Fruit fly (Drosophila melanogaster) whole organism, embryonic: ENCODE measurements around the gene Trf5.

Experiments used
- Abd-B ChIP-seq: fragments of 200-800 bp; sonication (Bioruptor generic); optimal IDR thresholded peaks from 2 replicates; lab custom pipeline; 2018; ENCODE audit warnings: missing biosample characterization, mild to moderate bottlenecking, missing genetic modification characterization, moderate library complexity
- CG10209 ChIP-seq: fragments of 200-800 bp; sonication (Bioruptor generic); optimal IDR thresholded peaks from 3 replicates; lab custom pipeline; 2017; ENCODE audit warnings: missing biosample characterization, mild to moderate bottlenecking, missing genetic modification characterization, missing genetic modification reagents
- CG10274 ChIP-seq: fragments of 200-800 bp; sonication (Bioruptor generic); optimal IDR thresholded peaks from 3 replicates; lab custom pipeline; 2017; ENCODE audit warnings: missing biosample characterization, mild to moderate bottlenecking, missing genetic modification characterization
- CG11723 ChIP-seq: fragments of 200-800 bp; sonication (Bioruptor generic); optimal IDR thresholded peaks from 2 replicates; lab custom pipeline; 2017; ENCODE audit warnings: missing biosample characterization, mild to moderate bottlenecking, missing genetic modification characterization
- CG12236 ChIP-seq: fragments of 200-800 bp; sonication (Bioruptor generic); optimal IDR thresholded peaks from 2 replicates; lab custom pipeline; 2016; ENCODE audit warnings: missing biosample characterization, missing genetic modification characterization
- CG15696 ChIP-seq: fragments of 200-800 bp; sonication (Bioruptor generic); optimal IDR thresholded peaks from 2 replicates; lab custom pipeline; 2019; ENCODE audit warnings: missing biosample characterization, mild to moderate bottlenecking, missing genetic modification characterization, moderate library complexity
- CG30403 ChIP-seq: fragments of 200-800 bp; sonication (Bioruptor generic); optimal IDR thresholded peaks from 3 replicates; lab custom pipeline; 2016; ENCODE audit warnings: missing biosample characterization, missing genetic modification characterization
- CG32532 ChIP-seq: fragments of 200-800 bp; sonication (Bioruptor generic); IDR thresholded peaks from 2 replicates; pipeline ENCODE4 v1.3.6; 2022; ENCODE audit warnings: missing biosample characterization, missing genetic modification characterization
- CG34422 ChIP-seq: fragments of 200-800 bp; sonication (Bioruptor generic); IDR thresholded peaks from 3 replicates; pipeline ENCODE4 v1.3.6; 2022; ENCODE audit warnings: missing biosample characterization, missing genetic modification characterization
- CG4617 ChIP-seq: fragments of 200-800 bp; sonication (Bioruptor generic); optimal IDR thresholded peaks from 3 replicates; lab custom pipeline; 2016; ENCODE audit warnings: missing biosample characterization, missing genetic modification characterization, borderline replicate concordance
- CG6175 ChIP-seq: fragments of 200-800 bp; sonication (Bioruptor generic); IDR thresholded peaks from 3 replicates; pipeline ENCODE4 v1.3.6; 2022; ENCODE audit warnings: missing biosample characterization, missing genetic modification characterization
- CG7357 ChIP-seq: fragments of 200-800 bp; sonication (Bioruptor generic); IDR thresholded peaks from 3 replicates; pipeline ENCODE4 v1.3.6; 2022; ENCODE audit warnings: missing biosample characterization, missing genetic modification characterization
- CG7745 ChIP-seq: fragments of 200-800 bp; sonication (Bioruptor generic); optimal IDR thresholded peaks from 2 replicates; lab custom pipeline; 2018; ENCODE audit warnings: missing biosample characterization, mild to moderate bottlenecking, missing genetic modification characterization, moderate library complexity
- CG8281 ChIP-seq: fragments of 200-800 bp; sonication (Bioruptor generic); optimal IDR thresholded peaks from 2 replicates; lab custom pipeline; 2018; ENCODE audit warnings: missing biosample characterization, mild to moderate bottlenecking, missing genetic modification characterization, moderate library complexity
- CG8388 ChIP-seq: fragments of 200-800 bp; sonication (Bioruptor generic); optimal IDR thresholded peaks from 2 replicates; lab custom pipeline; 2019; ENCODE audit warnings: missing biosample characterization, mild to moderate bottlenecking, missing genetic modification characterization, moderate library complexity
- CG8478 ChIP-seq: fragments of >200 bp; optimal IDR thresholded peaks from 2 replicates; lab custom pipeline; 2018
- CG9876 ChIP-seq: fragments of 200-800 bp; sonication (Bioruptor generic); optimal IDR thresholded peaks from 2 replicates; lab custom pipeline; 2016; ENCODE audit warnings: missing biosample characterization, missing genetic modification characterization
- Dbx ChIP-seq: fragments of 200-800 bp; sonication (Bioruptor generic); IDR thresholded peaks from 3 replicates; pipeline ENCODE4 v1.3.6; 2022; ENCODE audit warnings: missing biosample characterization, missing genetic modification characterization
- Deaf1 ChIP-seq: fragments of 200-800 bp; optimal IDR thresholded peaks from 3 replicates; lab custom pipeline; 2019; ENCODE audit warnings: missing biosample characterization, mild to moderate bottlenecking, missing genetic modification characterization, moderate library complexity
- Dp ChIP-seq: fragments of 200-800 bp; sonication (Bioruptor generic); optimal IDR thresholded peaks from 2 replicates; lab custom pipeline; 2018; ENCODE audit warnings: missing biosample characterization, mild to moderate bottlenecking, missing genetic modification characterization, moderate library complexity
- GATAe ChIP-seq: fragments of 200-800 bp; sonication (Bioruptor generic); conservative IDR thresholded peaks from 2 replicates; pipeline ENCODE4 v1.3.6; 2022; ENCODE audit warnings: missing biosample characterization, missing genetic modification characterization
- Jarid2 ChIP-seq: fragments of 200-800 bp; sonication (Bioruptor generic); optimal IDR thresholded peaks from 3 replicates; lab custom pipeline; 2017; ENCODE audit warnings: mild to moderate bottlenecking, missing biosample characterization, missing genetic modification reagents, missing genetic modification characterization
- Med ChIP-seq: fragments of 200-800 bp; sonication (Bioruptor generic); peaks from one replicate; lab custom pipeline; 2016; ENCODE audit warnings: missing biosample characterization, missing genetic modification characterization, mild to moderate bottlenecking, inconsistent platforms, moderate library complexity
- Myb ChIP-seq: fragments of 200-800 bp; sonication (Bioruptor generic); optimal IDR thresholded peaks from 2 replicates; lab custom pipeline; 2016; ENCODE audit warnings: missing biosample characterization, missing genetic modification characterization
- NC2β ChIP-seq: fragments of 200-800 bp; sonication (Bioruptor generic); optimal IDR thresholded peaks from 2 replicates; lab custom pipeline; 2016; ENCODE audit warnings: missing biosample characterization, missing genetic modification characterization
- NK7.1 ChIP-seq: fragments of 200-800 bp; sonication (Bioruptor generic); optimal IDR thresholded peaks from 3 replicates; lab custom pipeline; 2016; ENCODE audit warnings: missing biosample characterization, missing genetic modification characterization
- Sry-δ ChIP-seq: fragments of 200-800 bp; sonication (Bioruptor generic); optimal IDR thresholded peaks from 2 replicates; lab custom pipeline; 2016; ENCODE audit warnings: missing biosample characterization, missing genetic modification characterization
- Usf ChIP-seq: fragments of 200-800 bp; sonication (Bioruptor generic); optimal IDR thresholded peaks from 2 replicates; lab custom pipeline; 2017; ENCODE audit warnings: missing genotype, missing biosample characterization, missing genetic modification characterization
- abd-A ChIP-seq: fragments of 200-800 bp; sonication (Bioruptor generic); optimal IDR thresholded peaks from 3 replicates; lab custom pipeline; 2019; ENCODE audit warnings: missing biosample characterization, mild to moderate bottlenecking, missing genetic modification characterization, moderate library complexity
- ash1 ChIP-seq: fragments of 200-800 bp; sonication (Bioruptor generic); optimal IDR thresholded peaks from 2 replicates; lab custom pipeline; 2018; ENCODE audit warnings: missing biosample characterization, mild to moderate bottlenecking, missing genetic modification characterization
- cas ChIP-seq: fragments of 200-800 bp; sonication (Bioruptor generic); IDR thresholded peaks from 2 replicates; pipeline ENCODE4 v1.3.6; 2022; ENCODE audit warnings: missing biosample characterization, missing genetic modification characterization
- cg ChIP-seq: fragments of 200-800 bp; sonication (Bioruptor generic); optimal IDR thresholded peaks from 3 replicates; lab custom pipeline; 2019; ENCODE audit warnings: missing biosample characterization, mild to moderate bottlenecking, missing genetic modification characterization, moderate library complexity
- croc ChIP-seq: fragments of 200-800 bp; sonication (Bioruptor generic); conservative IDR thresholded peaks from 3 replicates; pipeline ENCODE4 v1.3.6; 2022; ENCODE audit warnings: missing biosample characterization, missing genetic modification characterization
- crp ChIP-seq, 2 experiments: fragments of 200-800 bp; sonication (Bioruptor generic); optimal IDR thresholded peaks; 2 replicates in 1 of 2; 3 replicates in 1 of 2; lab custom pipeline; 2017; ENCODE audit warnings: missing biosample characterization in 2 of 2, missing genetic modification characterization in 2 of 2, mild to moderate bottlenecking in 1 of 2, moderate library complexity in 1 of 2
- disco-r ChIP-seq: fragments of 200-800 bp; sonication (Bioruptor generic); optimal IDR thresholded peaks from 2 replicates; lab custom pipeline; 2016; ENCODE audit warnings: missing biosample characterization, missing genetic modification characterization
- dmrt99B ChIP-seq: fragments of 200-800 bp; sonication (Bioruptor generic); optimal IDR thresholded peaks from 2 replicates; lab custom pipeline; 2018; ENCODE audit warnings: missing biosample characterization, mild to moderate bottlenecking, missing genetic modification characterization, moderate library complexity
- dysf ChIP-seq: fragments of 200-800 bp; sonication (Bioruptor generic); IDR thresholded peaks from 3 replicates; pipeline ENCODE4 v1.3.6; 2022; ENCODE audit warnings: missing biosample characterization, missing genetic modification characterization
- fru ChIP-seq: fragments of >200 bp; optimal IDR thresholded peaks from 2 replicates; lab custom pipeline; 2017
- gsb ChIP-seq: fragments of 200-800 bp; sonication (Bioruptor generic); IDR thresholded peaks from 2 replicates; pipeline ENCODE4 v1.3.6; 2022; ENCODE audit warnings: missing biosample characterization, missing genetic modification characterization
- kni ChIP-seq: fragments of 200-800 bp; sonication (Bioruptor generic); optimal IDR thresholded peaks from 3 replicates; lab custom pipeline; 2017; ENCODE audit warnings: mild to moderate bottlenecking, missing biosample characterization, missing genetic modification reagents, missing genetic modification characterization
- luna ChIP-seq: fragments of 200-800 bp; sonication (Bioruptor generic); optimal IDR thresholded peaks from 2 replicates; lab custom pipeline; 2016; ENCODE audit warnings: missing biosample characterization, missing genetic modification characterization
- mirr ChIP-seq: fragments of 200-800 bp; sonication (Bioruptor generic); optimal IDR thresholded peaks from 3 replicates; lab custom pipeline; 2018; ENCODE audit warnings: missing biosample characterization, mild to moderate bottlenecking, missing genetic modification characterization
- nerfin-1 ChIP-seq: fragments of 200-800 bp; sonication (Bioruptor generic); optimal IDR thresholded peaks from 3 replicates; lab custom pipeline; 2019; ENCODE audit warnings: missing biosample characterization, mild to moderate bottlenecking, missing genetic modification characterization, moderate library complexity
- pros ChIP-seq: fragments of 200-800 bp; sonication (Bioruptor generic); optimal IDR thresholded peaks from 3 replicates; lab custom pipeline; 2019; ENCODE audit warnings: missing biosample characterization, mild to moderate bottlenecking, missing genetic modification characterization, moderate library complexity
- slp2 ChIP-seq: fragments of 200-800 bp; sonication (Bioruptor generic); optimal IDR thresholded peaks from 2 replicates; lab custom pipeline; 2016; ENCODE audit warnings: missing biosample characterization, missing genetic modification characterization
- tll ChIP-seq, 2 experiments: fragments of 200-800 bp in 1 of 2; fragments of >200 bp in 1 of 2; sonication (Bioruptor generic) in 1 of 2; optimal IDR thresholded peaks; 2 replicates each; lab custom pipeline; 2017 to 2019; ENCODE audit warnings: missing biosample characterization in 2 of 2, missing genetic modification characterization in 2 of 2, mild to moderate bottlenecking in 1 of 2, moderate library complexity in 1 of 2
- tna ChIP-seq: fragments of 200-800 bp; sonication (Bioruptor generic); IDR thresholded peaks from 2 replicates; pipeline ENCODE4 v1.3.6; 2022; ENCODE audit warnings: missing biosample characterization, missing genetic modification characterization; ENCODE audit not compliant: partially characterized antibody
- toy ChIP-seq: fragments of 200-800 bp; sonication (Bioruptor generic); IDR thresholded peaks from 2 replicates; pipeline ENCODE4 v1.3.6; 2022; ENCODE audit warnings: missing biosample characterization, missing genetic modification characterization
- usp ChIP-seq: fragments of >200 bp; optimal IDR thresholded peaks from 2 replicates; lab custom pipeline; 2017; ENCODE audit warnings: missing biosample characterization, missing genetic modification characterization
- vvl ChIP-seq: fragments of 200-800 bp; sonication (Bioruptor generic); IDR thresholded peaks from 2 replicates; pipeline ENCODE4 v1.3.6; 2022; ENCODE audit warnings: missing biosample characterization, missing genetic modification characterization
- wdn ChIP-seq: fragments of 200-800 bp; sonication (Bioruptor generic); IDR thresholded peaks from 2 replicates; pipeline ENCODE4 v1.3.6; 2022; ENCODE audit warnings: missing biosample characterization, missing genetic modification characterization
- zfh1 ChIP-seq: fragments of 200-800 bp; sonication (Bioruptor generic); IDR thresholded peaks from 3 replicates; pipeline ENCODE4 v1.3.6; 2022; ENCODE audit warnings: missing biosample characterization, missing genetic modification characterization

Gene Trf5

DNA sequence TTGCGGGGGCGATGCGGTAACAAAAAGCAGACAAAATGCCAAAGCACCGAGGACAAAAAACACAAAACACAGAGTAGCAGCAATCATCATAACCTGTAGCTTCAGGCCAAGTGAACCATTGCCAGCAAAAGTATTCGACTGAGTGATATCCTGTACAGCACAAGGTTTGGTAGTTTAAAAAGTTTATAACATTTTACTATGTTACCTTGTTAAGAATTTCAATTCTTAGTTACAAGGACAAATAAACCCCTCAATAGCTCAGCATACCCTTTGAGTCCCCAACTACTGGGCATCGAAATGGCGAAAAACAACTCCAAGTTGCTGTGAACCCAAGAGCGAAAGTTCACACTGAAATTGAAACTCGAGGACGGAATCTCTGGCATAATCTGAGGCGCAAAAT, 26.9 kb upstream of the Trf5 start (continued):
- TF ChIP-seq nerfin-1 (tag; lab: Kevin White, UChicago) (no peak), usp (no peak), NK7.1 (GFP tag; lab: Kevin White, UChicago) (no peak), CG8281 (no peak), vvl (GFP tag; lab: Robert Waterston, UW) (peak; percentile 53; the same call in 1 of the 2 replicates), CG7357 (GFP tag; lab: Robert Waterston, UW) (no peak), CG4617 (GFP tag; lab: Kevin White, UChicago) (no peak), CG32532 (GFP tag; lab: Robert Waterston, UW) (peak; percentile 56), abd-A (tag; lab: Kevin White, UChicago) (no peak), gsb (GFP tag; lab: Robert Waterston, UW) (no peak), Dp (GFP tag; lab: Kevin White, UChicago) (no peak), Myb (GFP tag; lab: Kevin White, UChicago) (no peak), croc (no peak), pros (GFP tag; lab: Kevin White, UChicago) (no peak), GATAe (GFP tag; lab: Robert Waterston, UW) (no peak), CG8388 (GFP tag; lab: Kevin White, UChicago) (no peak), fru (lab: Kevin White, UChicago) (no peak), CG30403 (GFP tag; lab: Kevin White, UChicago) (peak; percentile 17), Abd-B (GFP tag; lab: Kevin White, UChicago) (no peak), kni (GFP tag; lab: Kevin White, UChicago) (no peak), Dbx (0 out of 3 replicates have a peak, but pooled peaks have one; percentile 31), Jarid2 (GFP tag; lab: Kevin White, UChicago) (no peak), cas (GFP tag; lab: Robert Waterston, UW) (no peak), CG12236 (GFP tag; lab: Kevin White, UChicago) (no peak), CG10209 (GFP tag; lab: Kevin White, UChicago) (no peak), dmrt99B (peak; percentile 30), Deaf1 (tag; lab: Kevin White, UChicago) (no peak), CG15696 (tag; lab: Kevin White, UChicago) (no peak), slp2 (GFP tag; lab: Kevin White, UChicago) (no peak), CG6175 (GFP tag; lab: Robert Waterston, UW) (no peak), CG10274 (GFP tag; lab: Kevin White, UChicago) (no peak), luna (GFP tag; lab: Kevin White, UChicago) (no peak), CG11723 (GFP tag; lab: Kevin White, UChicago) (no peak), CG7745 (tag; lab: Kevin White, UChicago) (no peak), tll (GFP tag; optimal IDR thresholded peaks at IDR 0.05; lab: Kevin White, UChicago) (no peak), dysf (GFP tag; lab: Robert Waterston, UW) (peak; percentile 58), crp (GFP tag; optimal IDR thresholded peaks at IDR 0.05; lab: Kevin White, UChicago) (no peak), Sry-δ (no peak), CG8478 (lab: Kevin White, UChicago) (no peak), CG34422 (GFP tag; lab: Robert Waterston, UW) (no peak), Usf (GFP tag; lab: Kevin White, UChicago) (no peak), cg (GFP tag; lab: Kevin White, UChicago) (no peak), zfh1 (no peak), CG9876 (GFP tag; lab: Kevin White, UChicago) (no peak), ash1 (GFP tag; lab: Kevin White, UChicago) (no peak), mirr (GFP tag; lab: Kevin White, UChicago) (no peak), wdn (GFP tag; lab: Robert Waterston, UW) (no peak), disco-r (GFP tag; lab: Kevin White, UChicago) (no peak), tna (GFP tag; lab: Robert Waterston, UW) (no peak), toy (GFP tag; lab: Robert Waterston, UW) (no peak), Med (GFP tag; lab: Kevin White, UChicago) (peak; percentile 83), NC2β (GFP tag; lab: Kevin White, UChicago) (no peak)
